Worm (Caenorhabditis elegans): ENCODE results near the gene otub-3.

ce11 chrIV:8679225-8679624 is 48.8 kb upstream of the otub-3 start, which contains the start of gene nlp-60:
- TF ChIP-seq ztf-29 (GFP tag; IDR thresholded peaks at IDR 0.05), result no peak
- no peak for TF ChIP-seq T22C8.4 (GFP tag; IDR thresholded peaks at IDR 0.05)
- TF ChIP-seq flt-1 (GFP tag; IDR thresholded peaks at IDR 0.05), result no peak
- no peak for TF ChIP-seq ref-1 (GFP tag; conservative IDR thresholded peaks at IDR 0.05)
- no peak for TF ChIP-seq cog-1 (tag; optimal IDR thresholded peaks at IDR 0.05)
- no peak for TF ChIP-seq tab-1 (GFP tag; IDR thresholded peaks at IDR 0.05)
- TF ChIP-seq klf-2 (GFP tag; conservative IDR thresholded peaks at IDR 0.05), result no peak
- no peak for TF ChIP-seq med-1 (GFP tag; optimal IDR thresholded peaks at IDR 0.05; ENCODE audit: insufficient read depth)
